Worm (Caenorhabditis elegans) whole organism, L1 larva: ENCODE measurements around the gene mig-15.
A peak's percentile ranks its signal among the peaks of the same experiment; 100 is the strongest.

Source experiments
- alr-1 ChIP-seq: fragments of 200-800 bp; sonication (Bioruptor generic); optimal IDR thresholded peaks from 2 replicates; lab custom pipeline; 2018; ENCODE audit warnings: borderline replicate concordance, mild to moderate bottlenecking, missing genetic modification characterization, missing compliant biosample characterization
- aly-2 ChIP-seq: fragments of 150-350 bp; optimal IDR thresholded peaks from 2 replicates; lab custom pipeline; 2014; ENCODE audit warnings: missing biosample characterization, missing genetic modification characterization
- ama-1 ChIP-seq: fragments of 150-350 bp; optimal IDR thresholded peaks from 2 replicates; lab custom pipeline; 2014
- ceh-88 ChIP-seq: fragments of 200-800 bp; sonication (Bioruptor generic); IDR thresholded peaks from 2 replicates; pipeline ENCODE4 v1.3.6; 2022; ENCODE audit warnings: missing genetic modification characterization, missing compliant biosample characterization
- egl-27 ChIP-seq, 2 experiments: fragments of 150-350 bp in 1 of 2; sonication (generic microtip); optimal IDR thresholded peaks; 3 replicates each; lab custom pipeline; 2017 to 2018; ENCODE audit warnings: missing biosample characterization in 2 of 2, missing genetic modification characterization in 2 of 2, missing genetic modification reagents in 2 of 2
- elt-2 ChIP-seq: sonication (generic microtip); optimal IDR thresholded peaks from 2 replicates; lab custom pipeline; 2016; ENCODE audit warnings: missing genetic modification characterization, mild to moderate bottlenecking, inconsistent platforms, missing compliant biosample characterization, missing genetic modification reagents
- fkh-10 ChIP-seq: sonication (generic microtip); optimal IDR thresholded peaks from 2 replicates; lab custom pipeline; 2017; ENCODE audit warnings: missing biosample characterization, missing genetic modification reagents, missing genetic modification characterization
- hlh-4 ChIP-seq: sonication (generic microtip); optimal IDR thresholded peaks from 2 replicates; lab custom pipeline; 2016; ENCODE audit warnings: mild to moderate bottlenecking, missing genetic modification characterization, missing compliant biosample characterization
- lin-13 ChIP-seq: fragments of 150-350 bp; optimal IDR thresholded peaks from 2 replicates; lab custom pipeline; 2014; ENCODE audit warnings: missing biosample characterization, missing genetic modification reagents, missing genetic modification characterization
- nhr-90 ChIP-seq: sonication (generic microtip); optimal IDR thresholded peaks from 2 replicates; lab custom pipeline; 2016; ENCODE audit warnings: mild to moderate bottlenecking, missing genetic modification characterization, missing compliant biosample characterization; ENCODE audit not compliant: poor library complexity
- pag-3 ChIP-seq: sonication (generic microtip); optimal IDR thresholded peaks from 2 replicates; lab custom pipeline; 2017; ENCODE audit warnings: missing genetic modification characterization, mild to moderate bottlenecking, missing compliant biosample characterization, antibody characterized with exemption, borderline replicate concordance; ENCODE audit not compliant: insufficient read depth
- snpc-4 ChIP-seq: fragments of 150-350 bp; optimal IDR thresholded peaks from 2 replicates; lab custom pipeline; 2014; ENCODE audit warnings: missing biosample characterization, missing genetic modification characterization
- unc-62 ChIP-seq: fragments of 150-350 bp; optimal IDR thresholded peaks from 2 replicates; lab custom pipeline; 2014; ENCODE audit warnings: missing biosample characterization, missing genetic modification reagents, missing genetic modification characterization
- xbp-1 ChIP-seq: sonication (generic microtip); optimal IDR thresholded peaks from 2 replicates; lab custom pipeline; 2016; ENCODE audit warnings: missing genetic modification characterization, missing compliant biosample characterization

DNA sequence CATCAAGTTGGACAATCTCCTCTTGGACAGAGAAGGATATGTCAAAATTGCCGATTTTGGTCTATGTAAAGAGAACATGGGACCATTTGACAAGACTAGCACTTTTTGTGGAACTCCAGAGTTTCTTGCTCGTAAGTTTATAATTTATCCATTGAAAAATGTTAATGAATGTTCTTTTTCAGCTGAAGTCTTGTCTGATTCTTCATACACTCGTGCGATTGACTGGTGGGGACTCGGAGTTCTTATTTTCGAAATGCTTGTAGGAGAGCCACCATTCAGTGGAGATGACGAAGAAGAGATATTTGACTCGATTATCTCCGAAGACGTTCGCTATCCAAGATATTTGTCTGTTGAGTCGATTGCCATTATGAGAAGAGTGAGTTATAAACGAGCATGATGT is 27.3 kb downstream of the mig-15 start:
- TF ChIP-seq ama-1 (lab: Kevin White, UChicago), result no peak
- TF ChIP-seq pag-3 (tag; lab: Kevin White, UChicago), result no peak
- TF ChIP-seq alr-1 (tag; lab: Kevin White, UChicago), result no peak
- no peak for TF ChIP-seq unc-62
- TF ChIP-seq fkh-10 (GFP tag; lab: Kevin White, UChicago), result no peak
- no peak for TF ChIP-seq egl-27 (tag; optimal IDR thresholded peaks at IDR 0.05; lab: Kevin White, UChicago)
- TF ChIP-seq aly-2 (tag; lab: Kevin White, UChicago), result peak; percentile 6
- no peak for TF ChIP-seq elt-2
- no peak for TF ChIP-seq ceh-88 (GFP tag; lab: Robert Waterston, UW)
- no peak for TF ChIP-seq lin-13 (GFP tag; lab: Kevin White, UChicago)
- TF ChIP-seq snpc-4 (tag; lab: Kevin White, UChicago), result no peak
- no peak for TF ChIP-seq nhr-90
- TF ChIP-seq hlh-4 (tag; lab: Kevin White, UChicago), result no peak
- TF ChIP-seq xbp-1 (tag; lab: Kevin White, UChicago), result no peak
